Fruit fly (Drosophila melanogaster) whole organism, embryonic: ENCODE measurements around the gene Ass.
A peak's percentile ranks its signal among the peaks of the same experiment; 100 is the strongest.

Experiments used
- B-H2 ChIP-seq: fragments of 200-800 bp; sonication (Bioruptor generic); optimal IDR thresholded peaks from 2 replicates; lab custom pipeline; 2018; ENCODE audit warnings: missing biosample characterization, mild to moderate bottlenecking, missing genetic modification characterization
- Bteb2 ChIP-seq: fragments of 200-800 bp; sonication (Bioruptor generic); optimal IDR thresholded peaks from 2 replicates; lab custom pipeline; 2016; ENCODE audit warnings: missing biosample characterization, missing genetic modification characterization
- CG10209 ChIP-seq: fragments of 200-800 bp; sonication (Bioruptor generic); optimal IDR thresholded peaks from 3 replicates; lab custom pipeline; 2017; ENCODE audit warnings: missing biosample characterization, mild to moderate bottlenecking, missing genetic modification characterization, missing genetic modification reagents
- CG10267 ChIP-seq: fragments of 200-800 bp; sonication (Bioruptor generic); optimal IDR thresholded peaks from 2 replicates; lab custom pipeline; 2018; ENCODE audit warnings: missing biosample characterization, mild to moderate bottlenecking, missing genetic modification characterization, moderate library complexity
- CG10274 ChIP-seq: fragments of 200-800 bp; sonication (Bioruptor generic); optimal IDR thresholded peaks from 3 replicates; lab custom pipeline; 2017; ENCODE audit warnings: missing biosample characterization, mild to moderate bottlenecking, missing genetic modification characterization
- CG11093 ChIP-seq: fragments of 200-800 bp; sonication (Bioruptor generic); IDR thresholded peaks from 3 replicates; pipeline ENCODE4 v1.3.6; 2022; ENCODE audit warnings: missing biosample characterization, missing genetic modification characterization
- CG14441 ChIP-seq: fragments of 200-800 bp; sonication (Bioruptor generic); IDR thresholded peaks from 2 replicates; pipeline ENCODE4 v1.3.6; 2022; ENCODE audit warnings: missing biosample characterization, missing genetic modification characterization
- CG14710 ChIP-seq: fragments of 200-800 bp; sonication (Bioruptor generic); optimal IDR thresholded peaks from 3 replicates; lab custom pipeline; 2019; ENCODE audit warnings: missing biosample characterization, mild to moderate bottlenecking, missing genetic modification characterization, moderate library complexity
- CG15601 ChIP-seq: fragments of 200-800 bp; sonication (Bioruptor generic); optimal IDR thresholded peaks from 3 replicates; lab custom pipeline; 2019; ENCODE audit warnings: missing biosample characterization, mild to moderate bottlenecking, missing genetic modification characterization, moderate library complexity
- CG17186 ChIP-seq: fragments of 200-800 bp; sonication (Bioruptor generic); optimal IDR thresholded peaks from 3 replicates; lab custom pipeline; 2017; ENCODE audit warnings: missing biosample characterization, missing genetic modification reagents, missing genetic modification characterization
- CG18476 ChIP-seq: fragments of 200-800 bp; sonication (Bioruptor generic); optimal IDR thresholded peaks from 2 replicates; lab custom pipeline; 2016; ENCODE audit warnings: missing biosample characterization, mild to moderate bottlenecking, missing genetic modification characterization
- CG2120 ChIP-seq: fragments of 200-800 bp; sonication (Bioruptor generic); optimal IDR thresholded peaks from 3 replicates; lab custom pipeline; 2016; ENCODE audit warnings: missing biosample characterization, missing genetic modification characterization
- CG2889 ChIP-seq: fragments of 200-800 bp; sonication (Bioruptor generic); IDR thresholded peaks from 3 replicates; pipeline ENCODE4 v1.3.6; 2022; ENCODE audit warnings: missing biosample characterization, missing genetic modification characterization
- CG3065 ChIP-seq: fragments of 200-800 bp; sonication (Bioruptor generic); optimal IDR thresholded peaks from 2 replicates; lab custom pipeline; 2016; ENCODE audit warnings: missing biosample characterization, missing genetic modification characterization
- CG31388 ChIP-seq: fragments of 200-800 bp; sonication (Bioruptor generic); optimal IDR thresholded peaks from 2 replicates; lab custom pipeline; 2016; ENCODE audit warnings: missing biosample characterization, missing genetic modification characterization
- CG3281 ChIP-seq: fragments of 200-800 bp; sonication (Bioruptor generic); optimal IDR thresholded peaks from 3 replicates; lab custom pipeline; 2017; ENCODE audit warnings: missing biosample characterization, mild to moderate bottlenecking, missing genetic modification characterization
- CG4404 ChIP-seq: fragments of 200-800 bp; sonication (Bioruptor generic); IDR thresholded peaks from 2 replicates; pipeline ENCODE4 v1.3.6; 2022; ENCODE audit warnings: missing biosample characterization, missing genetic modification characterization
- CG5953 ChIP-seq: fragments of 200-800 bp; sonication (Bioruptor generic); IDR thresholded peaks from 2 replicates; pipeline ENCODE4 v1.3.6; 2022; ENCODE audit warnings: missing biosample characterization, missing genetic modification characterization
- CG6791 ChIP-seq: fragments of 200-800 bp; sonication (Bioruptor generic); IDR thresholded peaks from 3 replicates; pipeline ENCODE4 v1.3.6; 2022; ENCODE audit warnings: missing biosample characterization, missing genetic modification characterization; ENCODE audit not compliant: partially characterized antibody
- CG7928 ChIP-seq: fragments of 200-800 bp; sonication (Bioruptor generic); optimal IDR thresholded peaks from 2 replicates; lab custom pipeline; 2017; ENCODE audit warnings: missing biosample characterization, mild to moderate bottlenecking, missing genetic modification characterization
- CG9437 ChIP-seq: fragments of 200-800 bp; sonication (Bioruptor generic); optimal IDR thresholded peaks from 2 replicates; lab custom pipeline; 2018; ENCODE audit warnings: missing biosample characterization, mild to moderate bottlenecking, missing genetic modification characterization
- D19A ChIP-seq: fragments of 200-800 bp; optimal IDR thresholded peaks from 3 replicates; lab custom pipeline; 2019; ENCODE audit warnings: missing biosample characterization, mild to moderate bottlenecking, missing genetic modification characterization, moderate library complexity
- Elba2 ChIP-seq: fragments of 200-800 bp; sonication (Bioruptor generic); optimal IDR thresholded peaks from 3 replicates; lab custom pipeline; 2016; ENCODE audit warnings: missing biosample characterization, missing genetic modification characterization
- Ets97D ChIP-seq: fragments of 200-800 bp; sonication (Bioruptor generic); optimal IDR thresholded peaks from 3 replicates; lab custom pipeline; 2016; ENCODE audit warnings: missing biosample characterization, missing genetic modification characterization
- Hey ChIP-seq: fragments of 200-800 bp; sonication (Bioruptor generic); optimal IDR thresholded peaks from 3 replicates; lab custom pipeline; 2018; ENCODE audit warnings: missing biosample characterization, mild to moderate bottlenecking, missing genetic modification characterization
- NK7.1 ChIP-seq: fragments of 200-800 bp; sonication (Bioruptor generic); optimal IDR thresholded peaks from 3 replicates; lab custom pipeline; 2016; ENCODE audit warnings: missing biosample characterization, missing genetic modification characterization
- Rfx ChIP-seq: fragments of 200-800 bp; sonication (Bioruptor generic); IDR thresholded peaks from 2 replicates; pipeline ENCODE4 v1.3.6; 2022; ENCODE audit warnings: missing biosample characterization, missing genetic modification characterization
- Usf ChIP-seq: fragments of 200-800 bp; sonication (Bioruptor generic); optimal IDR thresholded peaks from 2 replicates; lab custom pipeline; 2017; ENCODE audit warnings: missing genotype, missing biosample characterization, missing genetic modification characterization
- al ChIP-seq: fragments of 200-800 bp; sonication (Bioruptor generic); IDR thresholded peaks from 2 replicates; pipeline ENCODE4 v1.3.6; 2022; ENCODE audit warnings: missing biosample characterization, missing genetic modification characterization
- amos ChIP-seq: fragments of 200-800 bp; sonication (Bioruptor generic); IDR thresholded peaks from 2 replicates; pipeline ENCODE4 v1.3.6; 2022; ENCODE audit warnings: missing biosample characterization, missing genetic modification characterization; ENCODE audit not compliant: partially characterized antibody
- ash1 ChIP-seq: fragments of 200-800 bp; sonication (Bioruptor generic); optimal IDR thresholded peaks from 2 replicates; lab custom pipeline; 2018; ENCODE audit warnings: missing biosample characterization, mild to moderate bottlenecking, missing genetic modification characterization
- bbx ChIP-seq: fragments of 200-800 bp; sonication (Bioruptor generic); IDR thresholded peaks from 2 replicates; pipeline ENCODE4 v1.3.6; 2022; ENCODE audit warnings: missing biosample characterization, missing genetic modification characterization; ENCODE audit not compliant: partially characterized antibody
- btn ChIP-seq: fragments of 200-800 bp; sonication (Bioruptor generic); optimal IDR thresholded peaks from 2 replicates; lab custom pipeline; 2016; ENCODE audit warnings: missing biosample characterization, missing genetic modification characterization
- cad ChIP-seq: fragments of >200 bp; optimal IDR thresholded peaks from 2 replicates; lab custom pipeline; 2017; ENCODE audit warnings: missing biosample characterization, missing genetic modification characterization
- croc ChIP-seq: fragments of 200-800 bp; sonication (Bioruptor generic); conservative IDR thresholded peaks from 3 replicates; pipeline ENCODE4 v1.3.6; 2022; ENCODE audit warnings: missing biosample characterization, missing genetic modification characterization
- cwo ChIP-seq: fragments of 200-800 bp; sonication (Bioruptor generic); optimal IDR thresholded peaks from 3 replicates; lab custom pipeline; 2017; ENCODE audit warnings: missing biosample characterization, missing genetic modification characterization, mild to moderate bottlenecking, moderate library complexity, missing genetic modification reagents
- dysf ChIP-seq: fragments of 200-800 bp; sonication (Bioruptor generic); IDR thresholded peaks from 3 replicates; pipeline ENCODE4 v1.3.6; 2022; ENCODE audit warnings: missing biosample characterization, missing genetic modification characterization
- fd102C ChIP-seq: fragments of 200-800 bp; sonication (Bioruptor generic); optimal IDR thresholded peaks from 2 replicates; lab custom pipeline; 2018; ENCODE audit warnings: missing biosample characterization, mild to moderate bottlenecking, missing genetic modification characterization, moderate library complexity
- ftz-f1 ChIP-seq: fragments of 200-800 bp; sonication (Bioruptor generic); optimal IDR thresholded peaks from 2 replicates; lab custom pipeline; 2016; ENCODE audit warnings: missing biosample characterization, missing genetic modification characterization
- her ChIP-seq: fragments of 200-800 bp; sonication (Bioruptor generic); optimal IDR thresholded peaks from 2 replicates; lab custom pipeline; 2016; ENCODE audit warnings: missing biosample characterization, missing genetic modification characterization
- mirr ChIP-seq: fragments of 200-800 bp; sonication (Bioruptor generic); optimal IDR thresholded peaks from 3 replicates; lab custom pipeline; 2018; ENCODE audit warnings: missing biosample characterization, mild to moderate bottlenecking, missing genetic modification characterization
- mld ChIP-seq: fragments of 200-800 bp; sonication (Bioruptor generic); IDR thresholded peaks from 3 replicates; pipeline ENCODE4 v1.3.6; 2022; ENCODE audit warnings: missing biosample characterization, missing genetic modification characterization; ENCODE audit not compliant: partially characterized antibody
- nau ChIP-seq: fragments of 200-800 bp; sonication (Bioruptor generic); optimal IDR thresholded peaks from 3 replicates; lab custom pipeline; 2017; ENCODE audit warnings: missing biosample characterization, mild to moderate bottlenecking, missing genetic modification characterization, missing genetic modification reagents
- nmo ChIP-seq: fragments of 200-800 bp; sonication (Bioruptor generic); optimal IDR thresholded peaks from 2 replicates; lab custom pipeline; 2018; ENCODE audit warnings: missing biosample characterization, mild to moderate bottlenecking, missing genetic modification characterization, moderate library complexity
- pb ChIP-seq: fragments of 200-800 bp; sonication (Bioruptor generic); optimal IDR thresholded peaks from 3 replicates; lab custom pipeline; 2016; ENCODE audit warnings: missing biosample characterization, missing genetic modification characterization
- run ChIP-seq: fragments of 200-800 bp; sonication (Bioruptor generic); optimal IDR thresholded peaks from 3 replicates; lab custom pipeline; 2018; ENCODE audit warnings: missing biosample characterization, mild to moderate bottlenecking, missing genetic modification characterization
- sens-2 ChIP-seq: fragments of 200-800 bp; sonication (Bioruptor generic); IDR thresholded peaks from 2 replicates; pipeline ENCODE4 v1.3.6; 2022; ENCODE audit warnings: missing biosample characterization, missing genetic modification characterization
- seq ChIP-seq: fragments of 200-800 bp; sonication (Bioruptor generic); IDR thresholded peaks from 2 replicates; pipeline ENCODE4 v1.3.6; 2022; ENCODE audit warnings: missing biosample characterization, missing genetic modification characterization
- sqz ChIP-seq: fragments of 200-800 bp; sonication (Bioruptor generic); optimal IDR thresholded peaks from 3 replicates; lab custom pipeline; 2018; ENCODE audit warnings: missing biosample characterization, mild to moderate bottlenecking, missing genetic modification characterization
- trem ChIP-seq: fragments of 200-800 bp; optimal IDR thresholded peaks from 3 replicates; lab custom pipeline; 2019; ENCODE audit warnings: missing biosample characterization, mild to moderate bottlenecking, missing genetic modification characterization, moderate library complexity
- yki ChIP-seq: fragments of >200 bp; optimal IDR thresholded peaks from 3 replicates; lab custom pipeline; 2018
- zf30C ChIP-seq: fragments of 200-800 bp; sonication (Bioruptor generic); optimal IDR thresholded peaks from 3 replicates; lab custom pipeline; 2018; ENCODE audit warnings: missing biosample characterization, mild to moderate bottlenecking, missing genetic modification characterization

The Ass gene

DNA sequence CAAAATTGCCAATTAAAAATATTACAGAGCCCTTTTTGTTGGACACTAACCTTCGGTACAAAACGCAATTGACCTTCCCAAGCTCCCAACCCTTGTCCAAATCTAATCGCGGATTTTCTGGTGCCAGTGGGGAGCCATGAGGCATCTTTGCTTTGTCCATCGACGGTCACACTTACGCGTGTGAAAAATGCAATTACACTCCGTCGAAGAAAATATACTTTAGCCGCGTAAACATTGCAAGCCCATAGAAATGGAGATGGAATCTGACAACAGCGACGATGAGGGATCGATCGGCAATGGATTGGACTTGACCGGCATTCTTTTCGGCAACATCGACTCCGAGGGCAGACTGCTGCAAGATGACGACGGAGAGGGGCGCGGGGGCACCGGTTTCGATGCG lies 2.5 kb upstream of the Ass start, which contains the start of gene Taf1 (continued):
- TF ChIP-seq CG14710 (tag; lab: Kevin White, UChicago) (peak; percentile 67), al (no peak), CG10274 (GFP tag; lab: Kevin White, UChicago) (no peak), Hey (no peak), CG3065 (GFP tag; lab: Kevin White, UChicago) (no peak), B-H2 (GFP tag; lab: Kevin White, UChicago) (no peak), CG9437 (GFP tag; lab: Kevin White, UChicago) (no peak), CG10209 (GFP tag; lab: Kevin White, UChicago) (no peak), sqz (GFP tag; lab: Kevin White, UChicago) (no peak), CG3281 (no peak), CG11093 (GFP tag; lab: Robert Waterston, UW) (no peak), ftz-f1 (peak; percentile 99), NK7.1 (GFP tag; lab: Kevin White, UChicago) (no peak), btn (no peak), CG7928 (GFP tag; lab: Kevin White, UChicago) (peak; percentile 26), amos (GFP tag; lab: Robert Waterston, UW) (peak; percentile 29; the same call in 1 of the 2 replicates), fd102C (GFP tag; lab: Kevin White, UChicago) (no peak), cad (GFP tag; lab: Kevin White, UChicago) (no peak), D19A (tag; lab: Kevin White, UChicago) (no peak), dysf (GFP tag; lab: Robert Waterston, UW) (no peak), CG31388 (no peak), mld (GFP tag; lab: Robert Waterston, UW) (0 out of 3 replicates have a peak, but pooled peaks have one; percentile 13), CG2120 (GFP tag; lab: Kevin White, UChicago) (no peak), Usf (GFP tag; lab: Kevin White, UChicago) (no peak), CG18476 (GFP tag; lab: Kevin White, UChicago) (no peak), her (GFP tag; lab: Kevin White, UChicago) (no peak), CG17186 (GFP tag; lab: Kevin White, UChicago) (peak; percentile 82), zf30C (no peak), nau (no peak), run (tag; lab: Kevin White, UChicago) (no peak), bbx (GFP tag; lab: Robert Waterston, UW) (0 out of 2 replicates have a peak, but pooled peaks have one; percentile 19), CG5953 (GFP tag; lab: Robert Waterston, UW) (no peak), CG2889 (GFP tag; lab: Robert Waterston, UW) (no peak), ash1 (GFP tag; lab: Kevin White, UChicago) (no peak), CG4404 (no peak), seq (GFP tag; lab: Robert Waterston, UW) (no peak), CG10267 (tag; lab: Kevin White, UChicago) (no peak), Ets97D (GFP tag; lab: Kevin White, UChicago) (peak; percentile 60), Bteb2 (GFP tag; lab: Kevin White, UChicago) (no peak), croc (no peak), sens-2 (GFP tag; lab: Robert Waterston, UW) (no peak), Rfx (GFP tag; lab: Robert Waterston, UW) (peak; percentile 45), cwo (GFP tag; lab: Kevin White, UChicago) (no peak), CG15601 (no peak), yki (lab: Kevin White, UChicago) (no peak), CG6791 (no peak), mirr (GFP tag; lab: Kevin White, UChicago) (no peak), pb (GFP tag; lab: Kevin White, UChicago) (no peak), nmo (GFP tag; lab: Kevin White, UChicago) (no peak), CG14441 (GFP tag; lab: Robert Waterston, UW) (no peak), trem (peak; percentile 66), Elba2 (GFP tag; lab: Kevin White, UChicago) (no peak)
